Worm (Caenorhabditis elegans) whole organism, early embryonic: ENCODE data around the gene cdc-48.1.

Experiments
- B0310.2 ChIP-seq: sonication (generic microtip); optimal IDR thresholded peaks from 2 replicates; lab custom pipeline; 2016; ENCODE audit warnings: mild to moderate bottlenecking, missing genetic modification characterization, missing compliant biosample characterization
- F13C5.2 ChIP-seq: sonication (generic microtip); optimal IDR thresholded peaks from 2 replicates; lab custom pipeline; 2017; ENCODE audit warnings: mild to moderate bottlenecking, missing genetic modification characterization, inconsistent platforms, missing compliant biosample characterization
- aly-1 ChIP-seq: sonication (generic microtip); optimal IDR thresholded peaks from 2 replicates; lab custom pipeline; 2016; ENCODE audit warnings: missing genetic modification characterization, missing compliant biosample characterization
- ama-1 ChIP-seq: fragments of 150-350 bp; optimal IDR thresholded peaks from 2 replicates; lab custom pipeline; 2014
- ceh-13 ChIP-seq: fragments of 200-800 bp; sonication (Bioruptor generic); optimal IDR thresholded peaks from 2 replicates; lab custom pipeline; 2018; ENCODE audit warnings: mild to moderate bottlenecking, missing genetic modification characterization, missing compliant biosample characterization
- ceh-36 ChIP-seq: sonication (generic microtip); optimal IDR thresholded peaks from 2 replicates; lab custom pipeline; 2016; ENCODE audit warnings: missing genetic modification characterization, inconsistent platforms, missing compliant biosample characterization
- ets-7 ChIP-seq: sonication (generic microtip); optimal IDR thresholded peaks from 2 replicates; lab custom pipeline; 2016; ENCODE audit warnings: missing genotype, missing genetic modification characterization, missing compliant biosample characterization
- flt-1 ChIP-seq: fragments of 200-800 bp; sonication (Bioruptor generic); IDR thresholded peaks from 2 replicates; pipeline ENCODE4 v1.3.6; 2022; ENCODE audit warnings: missing genetic modification characterization, missing compliant biosample characterization
- hmbx-1 ChIP-seq: sonication (generic microtip); optimal IDR thresholded peaks from 2 replicates; lab custom pipeline; 2016; ENCODE audit warnings: mild to moderate bottlenecking, missing genetic modification characterization, missing compliant biosample characterization
- hmg-4 ChIP-seq: fragments of 200-800 bp; sonication (Bioruptor generic); optimal IDR thresholded peaks from 2 replicates; lab custom pipeline; 2018; ENCODE audit warnings: mild to moderate bottlenecking, missing genetic modification characterization, missing compliant biosample characterization
- hnd-1 ChIP-seq: sonication (generic microtip); optimal IDR thresholded peaks from 2 replicates; lab custom pipeline; 2016; ENCODE audit warnings: missing genetic modification characterization, missing compliant biosample characterization
- pes-1 ChIP-seq: fragments of 200-800 bp; sonication (Bioruptor generic); IDR thresholded peaks from 2 replicates; pipeline ENCODE4 v1.3.6; 2022; ENCODE audit warnings: missing genetic modification reagents, missing genetic modification characterization, missing compliant biosample characterization
- scrt-1 ChIP-seq: fragments of 200-800 bp; sonication (Bioruptor generic); IDR thresholded peaks from 2 replicates; pipeline ENCODE4 v1.3.6; 2022; ENCODE audit warnings: missing genetic modification characterization, missing compliant biosample characterization
- sea-1 ChIP-seq: fragments of 200-800 bp; sonication (Bioruptor generic); conservative IDR thresholded peaks from 2 replicates; pipeline ENCODE4 v1.3.6; 2022; ENCODE audit warnings: missing genetic modification characterization, missing compliant biosample characterization
- tbx-11 ChIP-seq: fragments of 200-800 bp; sonication (Bioruptor generic); IDR thresholded peaks from 2 replicates; pipeline ENCODE4 v1.3.6; 2022; ENCODE audit warnings: missing genetic modification characterization, missing compliant biosample characterization
- tbx-37 ChIP-seq: fragments of 200-800 bp; sonication (Bioruptor generic); conservative IDR thresholded peaks from 2 replicates; pipeline ENCODE4 v1.3.6; 2022; ENCODE audit warnings: missing genetic modification reagents, missing genetic modification characterization, missing compliant biosample characterization
- tra-4 ChIP-seq: sonication (generic microtip); optimal IDR thresholded peaks from 2 replicates; lab custom pipeline; 2017; ENCODE audit warnings: missing genetic modification characterization, missing compliant biosample characterization

cdc-48.1 gene

DNA sequence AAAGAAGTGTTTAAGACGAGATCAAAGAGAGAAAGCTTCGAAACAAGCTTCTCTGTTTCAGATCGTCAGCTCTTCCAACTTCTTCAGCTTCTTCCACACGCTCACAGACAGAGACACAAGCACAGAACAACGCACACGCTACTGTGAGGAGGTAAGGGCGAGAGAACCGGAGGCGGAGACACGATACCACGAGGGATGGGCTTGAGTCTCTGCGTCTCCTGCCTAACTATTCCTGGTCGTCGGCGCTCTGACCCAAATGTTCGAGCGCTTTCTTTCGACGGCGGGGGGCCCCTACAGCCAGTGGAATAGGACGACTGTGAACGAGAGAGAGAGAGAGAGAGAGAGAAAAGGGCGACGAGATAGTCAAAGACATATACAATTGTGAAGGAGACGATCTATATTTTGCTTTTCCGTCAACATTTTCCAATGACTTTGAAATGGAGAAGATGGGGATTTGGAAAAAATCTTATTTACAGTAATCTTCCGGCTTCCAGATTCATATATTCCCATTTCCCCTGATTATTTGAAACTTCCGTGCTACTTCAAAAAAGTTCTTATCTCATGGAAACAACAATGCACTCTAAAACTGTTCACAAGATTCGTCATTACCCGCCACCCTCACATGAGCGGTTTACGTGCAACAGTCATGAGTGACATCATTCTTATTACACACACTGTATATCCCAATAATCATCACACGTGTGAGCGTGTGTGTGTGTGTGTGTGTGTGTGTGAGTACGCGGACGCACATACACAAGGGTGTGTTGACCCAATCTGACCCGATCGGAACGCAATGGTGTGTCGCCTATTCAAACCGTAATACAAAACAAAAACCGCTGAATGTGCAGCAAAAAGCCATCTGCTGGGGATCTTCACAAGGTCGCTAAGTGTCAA lies 14.2 kb downstream of the cdc-48.1 start:
- no peak for TF ChIP-seq pes-1
- TF ChIP-seq tbx-11 (GFP tag; lab: Robert Waterston, UW): no peak
- TF ChIP-seq scrt-1 (GFP tag; lab: Robert Waterston, UW): peak; percentile 59; the same call in 1 of the 2 replicates
- TF ChIP-seq aly-1 (tag; lab: Kevin White, UChicago): no peak
- no peak for TF ChIP-seq ceh-13 (GFP tag; lab: Kevin White, UChicago)
- peak; percentile 61 for TF ChIP-seq hmg-4 (GFP tag; lab: Kevin White, UChicago)
- TF ChIP-seq sea-1 (GFP tag; lab: Robert Waterston, UW): no peak
- TF ChIP-seq flt-1 (GFP tag; lab: Robert Waterston, UW): peak; percentile 54
- no peak for TF ChIP-seq tra-4 (tag; lab: Kevin White, UChicago)
- peak; percentile 28 for TF ChIP-seq ama-1 (lab: Kevin White, UChicago)
- peak; percentile 56 for TF ChIP-seq F13C5.2 (tag; lab: Kevin White, UChicago)
- TF ChIP-seq hmbx-1 (tag; lab: Kevin White, UChicago): no peak

DNA sequence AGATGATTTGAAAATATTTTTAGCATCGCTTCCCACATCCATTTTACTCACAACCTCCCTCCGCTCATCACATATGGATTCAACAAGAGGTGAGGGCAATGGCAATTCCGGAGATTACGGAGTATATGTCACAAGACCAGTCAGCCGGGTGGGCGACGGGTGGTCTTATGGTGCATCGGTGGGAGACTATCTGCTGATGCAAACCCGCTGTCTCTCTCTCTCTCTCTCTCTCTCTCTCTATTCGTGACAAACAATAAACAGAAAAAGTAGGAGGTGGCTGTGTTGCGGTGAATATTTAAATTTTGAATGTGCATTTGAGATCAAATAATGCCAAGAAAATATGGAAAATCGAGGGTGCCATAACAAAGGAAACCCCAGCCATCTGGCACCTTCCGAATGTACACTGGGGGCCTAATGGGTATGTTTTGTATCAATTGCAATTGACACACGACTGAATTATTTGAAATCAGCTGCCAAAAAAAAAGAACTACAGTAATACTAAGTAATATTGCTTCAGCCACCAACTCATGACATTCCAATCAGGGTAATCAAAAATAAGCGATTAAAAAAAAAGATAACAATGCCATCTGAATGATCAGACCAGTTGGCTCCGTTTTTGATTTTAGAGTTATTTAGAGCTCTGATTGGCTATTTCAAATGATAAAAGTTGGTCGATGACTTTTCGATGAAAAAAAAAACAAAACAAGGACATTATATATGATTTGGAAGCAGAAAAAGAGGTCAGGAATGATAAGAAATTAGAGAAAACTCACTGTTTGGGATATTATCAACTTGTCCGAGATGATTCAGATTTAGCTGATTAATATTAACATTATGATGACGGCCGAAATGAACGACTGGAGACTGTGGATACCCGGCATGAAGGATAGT lies 15.2 kb downstream of the cdc-48.1 start:
- no peak for TF ChIP-seq B0310.2 (tag; lab: Kevin White, UChicago)
- TF ChIP-seq sea-1 (GFP tag; lab: Robert Waterston, UW): no peak
- no peak for TF ChIP-seq ceh-13 (GFP tag; lab: Kevin White, UChicago)
- peak; percentile 40 for TF ChIP-seq hmg-4 (GFP tag; lab: Kevin White, UChicago)
- no peak for TF ChIP-seq flt-1 (GFP tag; lab: Robert Waterston, UW)
- TF ChIP-seq pes-1: no peak
- no peak for TF ChIP-seq ets-7 (tag; lab: Kevin White, UChicago)
- peak; percentile 0 for TF ChIP-seq ama-1 (lab: Kevin White, UChicago)

DNA sequence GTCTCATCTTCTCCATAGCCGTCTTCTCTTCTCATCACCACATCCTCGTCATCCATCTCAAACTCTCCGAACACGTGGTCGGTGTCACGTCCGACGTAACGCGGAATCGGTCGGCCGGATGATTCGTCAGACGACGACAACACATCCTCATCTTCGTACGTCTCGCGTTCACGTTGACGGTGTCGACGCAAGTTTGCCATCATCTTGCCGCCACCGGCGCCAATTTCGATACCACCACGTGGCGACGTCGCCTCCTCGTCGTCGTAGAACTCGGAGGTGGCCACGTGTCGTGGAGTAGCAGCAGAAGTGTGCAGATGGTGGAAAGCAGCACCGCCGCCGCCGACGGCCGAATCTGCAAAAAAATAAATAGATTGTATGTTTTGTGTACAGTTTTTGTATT lies 15.9 kb downstream of the cdc-48.1 start:
- TF ChIP-seq aly-1 (tag; lab: Kevin White, UChicago) (peak; percentile 43), pes-1 (no peak), sea-1 (GFP tag; lab: Robert Waterston, UW) (0 out of 2 replicates have a peak, but pooled peaks have one; percentile 19)

DNA sequence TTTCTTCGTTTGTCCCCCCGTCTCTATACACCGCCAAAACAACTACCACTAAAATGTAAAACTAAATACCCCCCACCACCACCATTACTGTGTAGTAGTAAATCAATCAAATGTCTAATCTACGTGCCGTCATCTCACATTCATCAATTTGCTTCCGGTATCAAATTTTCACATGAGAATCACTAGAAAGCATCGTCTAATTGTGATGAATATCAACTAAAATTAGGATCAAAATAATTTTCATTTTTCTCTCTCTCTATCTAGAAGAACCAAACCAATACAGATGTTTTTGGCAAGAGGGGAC lies 16.5 kb downstream of the cdc-48.1 start:
- TF ChIP-seq pes-1: no peak
- TF ChIP-seq tra-4 (tag; lab: Kevin White, UChicago): no peak
- TF ChIP-seq ama-1 (lab: Kevin White, UChicago): no peak
- TF ChIP-seq F13C5.2 (tag; lab: Kevin White, UChicago): no peak
- TF ChIP-seq ets-7 (tag; lab: Kevin White, UChicago): no peak
- TF ChIP-seq B0310.2 (tag; lab: Kevin White, UChicago): no peak
- TF ChIP-seq ceh-36 (tag; lab: Kevin White, UChicago): no peak
- TF ChIP-seq sea-1 (GFP tag; lab: Robert Waterston, UW): no peak
- TF ChIP-seq hmg-4 (GFP tag; lab: Kevin White, UChicago): no peak
- TF ChIP-seq flt-1 (GFP tag; lab: Robert Waterston, UW): no peak
- no peak for TF ChIP-seq tbx-37
- no peak for TF ChIP-seq aly-1 (tag; lab: Kevin White, UChicago)
- TF ChIP-seq scrt-1 (GFP tag; lab: Robert Waterston, UW): no peak
- TF ChIP-seq hmbx-1 (tag; lab: Kevin White, UChicago): no peak
- TF ChIP-seq ceh-13 (GFP tag; lab: Kevin White, UChicago): no peak
- TF ChIP-seq tbx-11 (GFP tag; lab: Robert Waterston, UW): no peak
- no peak for TF ChIP-seq hnd-1

DNA sequence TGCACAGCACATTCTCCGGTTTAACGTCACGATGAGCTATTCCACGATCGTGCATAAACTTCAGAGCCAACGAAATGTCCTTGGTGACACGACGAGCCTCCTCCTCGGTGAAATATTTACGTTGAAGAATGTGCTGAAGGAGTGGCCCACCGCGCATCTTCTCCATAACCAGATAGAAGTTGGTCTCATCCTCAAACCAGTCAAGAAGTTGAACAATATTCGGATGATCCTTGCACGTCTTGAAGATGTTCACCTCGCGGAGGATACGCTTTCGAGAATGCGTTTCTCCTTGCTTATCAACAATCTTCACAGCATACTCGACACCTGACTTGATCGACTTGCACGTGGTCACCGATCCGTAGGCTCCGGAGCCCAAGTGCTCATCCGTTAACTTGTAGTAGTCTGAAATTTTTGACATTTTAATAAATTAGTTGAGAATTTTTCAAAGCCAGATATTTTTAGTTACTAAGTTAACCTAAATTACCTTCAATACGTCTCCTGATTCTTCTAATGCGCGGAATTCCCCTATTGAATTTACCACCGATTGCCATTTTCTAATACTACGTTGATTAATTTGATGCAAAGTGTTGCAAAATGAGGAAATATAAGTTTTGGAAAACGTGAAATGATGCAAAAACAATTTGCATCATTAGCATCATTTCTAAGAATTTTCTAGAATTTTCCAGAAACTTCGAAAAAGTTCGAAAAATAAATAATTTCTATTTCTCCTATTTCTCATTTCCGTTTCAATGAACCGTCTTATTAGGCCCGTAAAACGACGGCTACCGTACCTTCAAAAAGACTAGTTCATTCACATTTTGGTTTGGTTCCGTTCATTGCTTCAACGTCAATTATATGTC lies 17.1 kb downstream of the cdc-48.1 start:
- TF ChIP-seq ama-1 (lab: Kevin White, UChicago) (no peak), scrt-1 (GFP tag; lab: Robert Waterston, UW) (no peak), sea-1 (GFP tag; lab: Robert Waterston, UW) (0 out of 2 replicates have a peak, but pooled peaks have one; percentile 47), tbx-11 (GFP tag; lab: Robert Waterston, UW) (no peak), hnd-1 (no peak), hmbx-1 (tag; lab: Kevin White, UChicago) (no peak)

DNA sequence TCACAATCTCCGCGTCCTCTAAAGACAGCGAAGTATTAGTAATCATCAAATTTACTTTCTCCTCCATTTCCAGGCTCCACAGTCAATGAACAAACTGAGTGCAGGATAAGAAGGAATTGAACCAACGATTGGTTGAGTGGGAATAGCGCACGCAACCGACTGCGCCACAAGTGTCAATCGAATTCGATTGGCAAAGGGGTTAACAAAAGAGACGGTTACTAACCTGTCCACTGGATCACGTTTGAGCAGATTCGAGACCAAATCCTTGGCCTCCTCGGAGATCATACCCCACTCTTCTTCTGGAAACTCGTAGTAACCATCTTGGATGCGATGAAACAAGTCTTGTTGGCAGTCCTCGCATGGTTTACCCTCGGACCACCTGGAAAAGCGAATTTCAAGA lies 18.0 kb downstream of the cdc-48.1 start:
- TF ChIP-seq tra-4 (tag; lab: Kevin White, UChicago) (no peak), aly-1 (tag; lab: Kevin White, UChicago) (no peak), ama-1 (lab: Kevin White, UChicago) (no peak), pes-1 (peak; percentile 73), B0310.2 (tag; lab: Kevin White, UChicago) (no peak), sea-1 (GFP tag; lab: Robert Waterston, UW) (no peak), tbx-37 (no peak), hmbx-1 (tag; lab: Kevin White, UChicago) (no peak), flt-1 (GFP tag; lab: Robert Waterston, UW) (0 out of 2 replicates have a peak, but pooled peaks have one; percentile 36), ceh-36 (tag; lab: Kevin White, UChicago) (peak; percentile 34), hnd-1 (no peak), hmg-4 (GFP tag; lab: Kevin White, UChicago) (no peak), ets-7 (tag; lab: Kevin White, UChicago) (no peak), scrt-1 (GFP tag; lab: Robert Waterston, UW) (no peak), tbx-11 (GFP tag; lab: Robert Waterston, UW) (no peak), ceh-13 (GFP tag; lab: Kevin White, UChicago) (peak; percentile 30), F13C5.2 (tag; lab: Kevin White, UChicago) (no peak)
